Worm (Caenorhabditis elegans): Measurements from ENCODE around the gene T12G3.6.

Gene T12G3.6

ce11 chrIV:12012439-12013003 lies 18.6 kb downstream of the T12G3.6 start:
- TF ChIP-seq aha-1 (tag): peak; percentile 50
- peak; percentile 70 for TF ChIP-seq set-16 (GFP tag; IDR thresholded peaks at IDR 0.05)
- peak in 1 of 2 experiments; percentile 0 for TF ChIP-seq unc-62 (GFP tag; optimal IDR thresholded peaks at IDR 0.05 in 1 of 2)
- TF ChIP-seq unc-62 (tag; optimal IDR thresholded peaks at IDR 0.05): no peak
- peak; percentile 63 for TF ChIP-seq hlh-11 (tag; optimal IDR thresholded peaks at IDR 0.05)
- peak; percentile 38 for TF ChIP-seq mxl-3 (GFP tag; optimal IDR thresholded peaks at IDR 0.05)
- peak; percentile 25; the same call in 1 of the 2 replicates for TF ChIP-seq tra-1 (GFP tag; IDR thresholded peaks at IDR 0.05)
- TF ChIP-seq sdz-12 (GFP tag; optimal IDR thresholded peaks at IDR 0.05): no peak
- TF ChIP-seq nhr-11 (tag; optimal IDR thresholded peaks at IDR 0.05): peak; percentile 61
- TF ChIP-seq dmd-8 (GFP tag; IDR thresholded peaks at IDR 0.05): no peak
- TF ChIP-seq daf-16 (GFP tag; optimal IDR thresholded peaks at IDR 0.05): peak in 1 of 2 experiments; percentile 81
- no peak for TF ChIP-seq daf-16 (tag; optimal IDR thresholded peaks at IDR 0.05)
- 0 out of 2 replicates have a peak, but pooled peaks have one; percentile 12 for TF ChIP-seq hmg-1.1 (GFP tag; IDR thresholded peaks at IDR 0.05)

ce11 chrIV:12010859-12011258 lies 20.2 kb downstream of the T12G3.6 start, which contains the start of the genes ZK617.26 and unc-22:
ZK617.26 (minus strand) TSS chrIV:12010959.
unc-22 (minus strand) TSS chrIV:12011007.
- no peak for TF ChIP-seq egl-27 (tag; optimal IDR thresholded peaks at IDR 0.05)
- no peak for TF ChIP-seq aly-2 (tag; optimal IDR thresholded peaks at IDR 0.05)
- TF ChIP-seq lin-15B (tag; optimal IDR thresholded peaks at IDR 0.05): no peak
- TF ChIP-seq ceh-82 (tag; optimal IDR thresholded peaks at IDR 0.05): no peak
- no peak for TF ChIP-seq nhr-77 (tag; optimal IDR thresholded peaks at IDR 0.05)
- no peak for TF ChIP-seq zip-11 (GFP tag; IDR thresholded peaks at IDR 0.05)
- TF ChIP-seq nhr-48 (tag; optimal IDR thresholded peaks at IDR 0.05): no peak
- no peak for TF ChIP-seq ceh-44 (GFP tag; IDR thresholded peaks at IDR 0.05)

- TF ChIP-seq hlh-11 (tag; optimal IDR thresholded peaks at IDR 0.05): peak; percentile 72
- peak in 1 of 2 experiments; percentile 54 for TF ChIP-seq daf-16 (GFP tag; optimal IDR thresholded peaks at IDR 0.05)
- TF ChIP-seq daf-16 (tag; optimal IDR thresholded peaks at IDR 0.05): no peak
- no peak for TF ChIP-seq tag-97 (GFP tag; IDR thresholded peaks at IDR 0.05)
- no peak for TF ChIP-seq daf-8 (GFP tag; IDR thresholded peaks at IDR 0.05)
- peak in 1 of 2 experiments; percentile 30 for TF ChIP-seq hif-1 (tag; optimal IDR thresholded peaks at IDR 0.05)
- TF ChIP-seq mdl-1 (tag; optimal IDR thresholded peaks at IDR 0.05): peak in 1 of 2 experiments; percentile 42
- peak; percentile 65 for TF ChIP-seq mxl-3 (GFP tag; optimal IDR thresholded peaks at IDR 0.05)
- no peak for TF ChIP-seq saeg-2 (GFP tag; IDR thresholded peaks at IDR 0.05)
- peak; percentile 49 for TF ChIP-seq hlh-30 (tag; optimal IDR thresholded peaks at IDR 0.05; ENCODE audit: insufficient read depth)
- TF ChIP-seq set-16 (GFP tag; IDR thresholded peaks at IDR 0.05): peak; percentile 85
- TF ChIP-seq Y5F2A.4 (GFP tag; optimal IDR thresholded peaks at IDR 0.05): no peak
- TF ChIP-seq dmd-6 (GFP tag; IDR thresholded peaks at IDR 0.05): 0 out of 2 replicates have a peak, but pooled peaks have one; percentile 9
- 0 out of 2 replicates have a peak, but pooled peaks have one; percentile 34 for TF ChIP-seq tra-1 (GFP tag; IDR thresholded peaks at IDR 0.05)
- TF ChIP-seq lsy-2 (tag; optimal IDR thresholded peaks at IDR 0.05): no peak
- peak; percentile 74 for TF ChIP-seq nhr-11 (tag; optimal IDR thresholded peaks at IDR 0.05)
- TF ChIP-seq nhr-237 (tag; optimal IDR thresholded peaks at IDR 0.05): no peak
These were observed 20.7 kb downstream of the T12G3.6 start for ce11 chrIV:12010377-12010776.

- TF ChIP-seq hlh-30 (tag; optimal IDR thresholded peaks at IDR 0.05; ENCODE audit: insufficient read depth) (peak; percentile 23), hlh-11 (tag; optimal IDR thresholded peaks at IDR 0.05) (peak; percentile 20), unc-62 (GFP tag; optimal IDR thresholded peaks at IDR 0.05 in 1 of 2) (peak in 1 of 2 experiments; percentile 98), unc-62 (tag; optimal IDR thresholded peaks at IDR 0.05) (no peak), dmd-6 (GFP tag; IDR thresholded peaks at IDR 0.05) (0 out of 2 replicates have a peak, but pooled peaks have one; percentile 6), nhr-77 (tag; optimal IDR thresholded peaks at IDR 0.05) (no peak), daf-16 (GFP tag; optimal IDR thresholded peaks at IDR 0.05) (peak in 1 of 2 experiments; percentile 95), daf-16 (tag; optimal IDR thresholded peaks at IDR 0.05) (no peak)
These were observed 21.9 kb downstream of the T12G3.6 start for ce11 chrIV:12009046-12009674.

Measured in whole organism, L4 larva.